Worm (Caenorhabditis elegans) whole organism, mixed stage, embryonic: ENCODE results near the gene idpa-1.

Experiments
- elt-3 ChIP-seq: fragments of 150-350 bp; optimal IDR thresholded peaks from 2 replicates; lab custom pipeline; 2014; ENCODE audit warnings: missing biosample characterization, missing genetic modification characterization
- hlh-1 ChIP-seq: fragments of 150-350 bp; optimal IDR thresholded peaks from 2 replicates; lab custom pipeline; 2014; ENCODE audit warnings: missing biosample characterization, missing genetic modification reagents, missing genetic modification characterization
- nhr-237 ChIP-seq: fragments of 150-350 bp; optimal IDR thresholded peaks from 2 replicates; lab custom pipeline; 2014; ENCODE audit warnings: missing biosample characterization, missing genetic modification characterization
- sptf-1 ChIP-seq: sonication (generic microtip); optimal IDR thresholded peaks from 2 replicates; lab custom pipeline; 2017; ENCODE audit warnings: mild to moderate bottlenecking, missing genetic modification characterization, moderate library complexity, missing compliant biosample characterization
- unc-62 ChIP-seq: fragments of 150-350 bp; optimal IDR thresholded peaks from 2 replicates; lab custom pipeline; 2014; ENCODE audit warnings: missing biosample characterization, missing genetic modification reagents, missing genetic modification characterization
- ztf-11 ChIP-seq: fragments of 150-350 bp; optimal IDR thresholded peaks from 2 replicates; lab custom pipeline; 2014; ENCODE audit warnings: missing biosample characterization, missing genetic modification characterization

ce11 chrIII:2875946-2876345, 25.1 kb downstream of the idpa-1 start:
- TF ChIP-seq ztf-11 (tag; lab: Kevin White, UChicago) (no peak), nhr-237 (tag; lab: Kevin White, UChicago) (no peak), unc-62 (GFP tag; lab: Kevin White, UChicago) (no peak), sptf-1 (tag; lab: Kevin White, UChicago) (no peak), hlh-1 (tag; lab: Kevin White, UChicago) (no peak), elt-3 (tag; lab: Kevin White, UChicago) (peak; percentile 72)
